Fruit fly (Drosophila melanogaster): ENCODE measurements around the gene Gs1.

The Gs1 gene

DNA sequence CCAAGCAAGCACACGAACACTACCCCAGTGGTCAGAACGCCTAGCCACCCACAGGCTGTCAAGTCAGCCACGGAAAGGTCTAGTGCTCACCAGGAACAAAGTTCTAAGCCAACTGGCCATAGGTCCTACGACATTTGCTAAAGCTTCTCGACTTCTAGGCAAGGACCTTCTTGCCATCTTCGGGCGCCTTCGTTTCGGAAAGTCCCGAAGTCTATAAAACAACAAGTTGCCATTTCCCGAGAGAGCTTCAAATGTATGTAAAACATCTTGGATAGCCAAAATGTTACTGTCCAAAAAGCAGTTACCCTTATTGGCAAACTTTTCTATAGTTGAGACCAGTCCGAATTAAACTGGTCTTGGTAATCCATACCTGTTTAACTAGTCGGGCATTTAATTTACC is 14.6 kb downstream of the Gs1 start (continued):
- TF ChIP-seq eyg (GFP tag; optimal IDR thresholded peaks at IDR 0.05) (no peak), crc (GFP tag; optimal IDR thresholded peaks at IDR 0.05) (no peak), CG16863 (GFP tag; optimal IDR thresholded peaks at IDR 0.05) (no peak), bowl (GFP tag; IDR thresholded peaks at IDR 0.05) (no peak), Mad (GFP tag; optimal IDR thresholded peaks at IDR 0.05) (no peak), Mrtf (GFP tag; IDR thresholded peaks at IDR 0.05) (no peak), cwo (GFP tag; optimal IDR thresholded peaks at IDR 0.05) (no peak), NfI (GFP tag; optimal IDR thresholded peaks at IDR 0.05) (no peak)

DNA sequence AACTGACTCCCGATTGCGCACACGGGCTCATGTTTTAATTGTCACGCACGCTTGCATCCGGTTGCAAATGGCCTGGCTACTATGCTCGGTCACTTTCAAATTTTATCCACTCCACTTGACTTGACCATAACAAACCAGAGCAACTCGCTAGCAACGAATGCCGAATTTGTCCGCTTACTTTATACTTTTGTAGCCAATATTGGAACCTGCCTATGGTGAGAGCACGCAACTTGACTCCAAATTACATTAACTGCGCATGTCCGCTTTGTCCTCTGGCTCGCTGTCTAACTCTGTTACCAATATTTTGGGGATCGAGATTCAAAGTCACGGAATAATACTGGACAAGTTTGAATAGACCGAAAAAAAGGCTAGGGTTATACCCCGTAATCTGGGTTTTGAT is 21.3 kb downstream of the Gs1 start, which contains the start of gene CG42399:
Gene CG42399 (minus strand): TSS at position 159 of the 400 bp plus-strand sequence.
- TF ChIP-seq ewg (GFP tag; optimal IDR thresholded peaks at IDR 0.05) (peak; percentile 86), CG13894 (tag; optimal IDR thresholded peaks at IDR 0.05) (peak; percentile 23), br (optimal IDR thresholded peaks at IDR 0.05) (no peak), CG4360 (GFP tag; IDR thresholded peaks at IDR 0.05) (no peak), gcm (GFP tag; optimal IDR thresholded peaks at IDR 0.05) (no peak), CG15514 (GFP tag; optimal IDR thresholded peaks at IDR 0.05) (peak; percentile 58), maf-S (GFP tag; optimal IDR thresholded peaks at IDR 0.05) (no peak), CG1647 (GFP tag; optimal IDR thresholded peaks at IDR 0.05) (no peak), bbx (GFP tag; IDR thresholded peaks at IDR 0.05; ENCODE audit: partially characterized antibody) (no peak), Dll (GFP tag; IDR thresholded peaks at IDR 0.05; ENCODE audit: partially characterized antibody) (no peak), CG34376 (GFP tag; optimal IDR thresholded peaks at IDR 0.05) (no peak), kni (GFP tag; optimal IDR thresholded peaks at IDR 0.05) (peak; percentile 25), Xrp1 (GFP tag; IDR thresholded peaks at IDR 0.05) (no peak), CG3995 (GFP tag; optimal IDR thresholded peaks at IDR 0.05) (peak; percentile 36), CG11723 (GFP tag; optimal IDR thresholded peaks at IDR 0.05) (no peak), CG13624 (GFP tag; optimal IDR thresholded peaks at IDR 0.05) (no peak)

DNA sequence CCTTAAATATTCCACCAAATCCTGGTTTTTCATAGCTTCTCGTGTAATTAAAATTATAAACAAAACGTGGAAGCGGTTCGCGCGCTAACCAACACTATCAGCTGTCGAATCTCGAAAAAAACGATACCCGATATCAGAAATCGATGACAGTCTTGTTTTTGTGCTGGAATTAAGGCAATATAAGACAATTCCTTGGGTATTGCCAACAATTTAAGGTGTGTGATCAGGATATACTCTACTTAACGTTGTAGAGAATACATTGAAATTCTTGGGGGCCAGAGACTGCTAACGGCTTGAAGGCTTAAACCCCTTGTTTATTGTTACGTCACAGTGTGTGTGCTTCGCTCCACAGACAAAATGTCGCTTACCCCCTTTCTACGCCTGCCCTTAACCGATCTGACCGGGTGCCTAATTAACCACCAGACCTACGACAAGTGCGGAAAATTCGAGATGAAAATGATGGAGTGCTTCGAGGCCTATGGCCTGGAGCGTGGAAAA is 23.4 kb downstream of the Gs1 start, which contains the start of gene Pus10:
Gene Pus10 (minus strand): TSS at position 91 of the 498 bp plus-strand sequence.
- TF ChIP-seq Xbp1 (GFP tag; optimal IDR thresholded peaks at IDR 0.05) (no peak), Gug (GFP tag; IDR thresholded peaks at IDR 0.05) (no peak), Dp (GFP tag; optimal IDR thresholded peaks at IDR 0.05) (peak; percentile 38), CG1603 (tag; optimal IDR thresholded peaks at IDR 0.05) (peak; percentile 14), Neu2 (GFP tag; optimal IDR thresholded peaks at IDR 0.05; ENCODE audit: borderline replicate concordance) (peak; percentile 8), Trl (optimal IDR thresholded peaks at IDR 0.05) (no peak), Trl (GFP tag; optimal IDR thresholded peaks at IDR 0.05) (no peak), TFAM (GFP tag; optimal IDR thresholded peaks at IDR 0.05) (no peak), Aef1 (GFP tag; IDR thresholded peaks at IDR 0.05) (no peak), Doc2 (GFP tag; IDR thresholded peaks at IDR 0.05) (no peak), Abd-B (GFP tag; optimal IDR thresholded peaks at IDR 0.05) (no peak), YL-1 (GFP tag; optimal IDR thresholded peaks at IDR 0.05) (peak; percentile 55), p53 (GFP tag; optimal IDR thresholded peaks at IDR 0.05) (no peak), trem (tag; optimal IDR thresholded peaks at IDR 0.05) (peak; percentile 17), jumu (GFP tag; optimal IDR thresholded peaks at IDR 0.05) (no peak), CG2889 (GFP tag; IDR thresholded peaks at IDR 0.05) (no peak), chinmo (GFP tag; IDR thresholded peaks at IDR 0.05; ENCODE audit: partially characterized antibody) (no peak), Kr (GFP tag; optimal IDR thresholded peaks at IDR 0.05) (no peak), CG2129 (GFP tag; IDR thresholded peaks at IDR 0.05; ENCODE audit: partially characterized antibody) (no peak), nerfin-1 (tag; optimal IDR thresholded peaks at IDR 0.05) (peak; percentile 61), CG10321 (GFP tag; IDR thresholded peaks at IDR 0.05) (no peak), unc-4 (GFP tag; IDR thresholded peaks at IDR 0.05; ENCODE audit: partially characterized antibody) (no peak), CG17829 (tag; optimal IDR thresholded peaks at IDR 0.05) (no peak), Hr3 (GFP tag; optimal IDR thresholded peaks at IDR 0.05) (no peak), CG6683 (GFP tag; optimal IDR thresholded peaks at IDR 0.05) (no peak), abd-A (tag; optimal IDR thresholded peaks at IDR 0.05) (no peak)

Measured in whole organism, embryonic.